Fruit fly (Drosophila melanogaster) whole organism, pupa: ENCODE measurements around the gene sls.

ENCODE experiments used
- CG13204 ChIP-seq: fragments of 200-800 bp; sonication (Bioruptor generic); optimal IDR thresholded peaks from 2 replicates; lab custom pipeline; 2018; ENCODE audit warnings: missing biosample characterization, mild to moderate bottlenecking, missing genetic modification characterization, moderate library complexity
- CG14655 ChIP-seq: fragments of 200-800 bp; sonication (Bioruptor generic); optimal IDR thresholded peaks from 3 replicates; lab custom pipeline; 2017; ENCODE audit warnings: mild to moderate bottlenecking, missing biosample characterization, missing genetic modification reagents, missing genetic modification characterization
- CG17806 ChIP-seq: fragments of 200-800 bp; sonication (Bioruptor generic); optimal IDR thresholded peaks from 2 replicates; lab custom pipeline; 2018; ENCODE audit warnings: missing biosample characterization, mild to moderate bottlenecking, missing genetic modification characterization, moderate library complexity
- CG32121 ChIP-seq: fragments of 200-800 bp; sonication (Bioruptor generic); IDR thresholded peaks from 2 replicates; pipeline ENCODE4 v1.3.6; 2022; ENCODE audit warnings: missing biosample characterization, missing genetic modification characterization
- CG34367 ChIP-seq: fragments of 200-800 bp; sonication (Bioruptor generic); optimal IDR thresholded peaks from 2 replicates; lab custom pipeline; 2018; ENCODE audit warnings: missing biosample characterization, mild to moderate bottlenecking, missing genetic modification characterization
- CG8301 ChIP-seq: fragments of 200-800 bp; sonication (Bioruptor generic); optimal IDR thresholded peaks from 2 replicates; lab custom pipeline; 2018; ENCODE audit warnings: missing biosample characterization, mild to moderate bottlenecking, missing genetic modification characterization
- D1 ChIP-seq: fragments of 200-800 bp; sonication (Bioruptor generic); optimal IDR thresholded peaks from 2 replicates; lab custom pipeline; 2018; ENCODE audit warnings: missing biosample characterization, mild to moderate bottlenecking, missing genetic modification characterization, moderate library complexity
- EcR ChIP-seq: fragments of 200-800 bp; sonication (Bioruptor generic); optimal IDR thresholded peaks from 3 replicates; lab custom pipeline; 2019; ENCODE audit warnings: missing biosample characterization, missing genetic modification characterization, mild to moderate bottlenecking, moderate library complexity, missing genetic modification reagents
- Ets98B ChIP-seq: fragments of 200-800 bp; sonication (Bioruptor generic); IDR thresholded peaks from 2 replicates; pipeline ENCODE4 v1.3.6; 2022; ENCODE audit warnings: missing biosample characterization, missing genetic modification characterization
- Pif1A ChIP-seq: fragments of 200-800 bp; sonication (Bioruptor generic); optimal IDR thresholded peaks from 3 replicates; lab custom pipeline; 2016; ENCODE audit warnings: missing biosample characterization, missing genetic modification characterization
- Pif1B ChIP-seq: fragments of 200-800 bp; sonication (Bioruptor generic); optimal IDR thresholded peaks from 3 replicates; lab custom pipeline; 2016; ENCODE audit warnings: missing biosample characterization, missing genetic modification characterization
- Snoo ChIP-seq: fragments of 200-800 bp; sonication (Bioruptor generic); optimal IDR thresholded peaks from 3 replicates; lab custom pipeline; 2017; ENCODE audit warnings: missing biosample characterization, mild to moderate bottlenecking, missing genetic modification characterization, inconsistent platforms
- gl ChIP-seq: fragments of 200-800 bp; sonication (Bioruptor generic); optimal IDR thresholded peaks from 2 replicates; lab custom pipeline; 2018; ENCODE audit warnings: missing biosample characterization, mild to moderate bottlenecking, missing genetic modification characterization
- rn ChIP-seq: fragments of 200-800 bp; sonication (Bioruptor generic); IDR thresholded peaks from 2 replicates; pipeline ENCODE4 v1.3.6; 2022; ENCODE audit warnings: missing biosample characterization, missing genetic modification characterization

- no peak for TF ChIP-seq CG13204
- TF ChIP-seq Ets98B (GFP tag; lab: Robert Waterston, UW), result no peak
- no peak for TF ChIP-seq Snoo (tag; lab: Kevin White, UChicago)
- no peak for TF ChIP-seq CG14655 (GFP tag; lab: Kevin White, UChicago)
- TF ChIP-seq CG32121 (GFP tag; lab: Robert Waterston, UW), result no peak
- no peak for TF ChIP-seq CG34367 (tag; lab: Kevin White, UChicago)
- TF ChIP-seq gl, result no peak
- no peak for TF ChIP-seq Pif1A (GFP tag; lab: Kevin White, UChicago)
- no peak for TF ChIP-seq Pif1B
- no peak for TF ChIP-seq CG8301 (tag; lab: Kevin White, UChicago)
- no peak for TF ChIP-seq EcR (GFP tag; lab: Kevin White, UChicago)
- TF ChIP-seq D1 (tag; lab: Kevin White, UChicago), result no peak
- no peak for TF ChIP-seq rn (GFP tag; lab: Robert Waterston, UW)
- TF ChIP-seq CG17806 (tag; lab: Kevin White, UChicago), result no peak
These were observed 25.5 kb downstream of the sls start for dm6 chr3L:2089751-2090510.
